Fruit fly (Drosophila melanogaster) whole organism, pupa: ENCODE results near the gene MED25.

Source experiments
- CG14655 ChIP-seq: fragments of 200-800 bp; sonication (Bioruptor generic); optimal IDR thresholded peaks from 3 replicates; lab custom pipeline; 2017; ENCODE audit warnings: mild to moderate bottlenecking, missing biosample characterization, missing genetic modification reagents, missing genetic modification characterization
- CG34367 ChIP-seq: fragments of 200-800 bp; sonication (Bioruptor generic); optimal IDR thresholded peaks from 2 replicates; lab custom pipeline; 2018; ENCODE audit warnings: missing biosample characterization, mild to moderate bottlenecking, missing genetic modification characterization
- EcR ChIP-seq: fragments of 200-800 bp; sonication (Bioruptor generic); optimal IDR thresholded peaks from 3 replicates; lab custom pipeline; 2019; ENCODE audit warnings: missing biosample characterization, missing genetic modification characterization, mild to moderate bottlenecking, moderate library complexity, missing genetic modification reagents
- Ets98B ChIP-seq: fragments of 200-800 bp; sonication (Bioruptor generic); IDR thresholded peaks from 2 replicates; pipeline ENCODE4 v1.3.6; 2022; ENCODE audit warnings: missing biosample characterization, missing genetic modification characterization
- Pif1B ChIP-seq: fragments of 200-800 bp; sonication (Bioruptor generic); optimal IDR thresholded peaks from 3 replicates; lab custom pipeline; 2016; ENCODE audit warnings: missing biosample characterization, missing genetic modification characterization
- fd96Ca ChIP-seq: fragments of 200-800 bp; sonication (Bioruptor generic); IDR thresholded peaks from 3 replicates; pipeline ENCODE4 v1.3.6; 2022; ENCODE audit warnings: missing biosample characterization, missing genetic modification characterization

dm6 chr3R:20007399-20008285, 1.1 kb upstream of the MED25 start:
- TF ChIP-seq EcR (GFP tag; lab: Kevin White, UChicago): no peak
- TF ChIP-seq fd96Ca (GFP tag; lab: Robert Waterston, UW): no peak
- no peak for TF ChIP-seq Ets98B (GFP tag; lab: Robert Waterston, UW)
- peak; percentile 47 for TF ChIP-seq CG14655 (GFP tag; lab: Kevin White, UChicago)
- TF ChIP-seq Pif1B (GFP tag; lab: Kevin White, UChicago): peak; percentile 1
- TF ChIP-seq CG34367: peak; percentile 30
